Fruit fly (Drosophila melanogaster) whole organism, embryonic: ENCODE results near the gene St2.

Experiments
- Ada2b ChIP-seq: fragments of 200-800 bp; sonication (Bioruptor generic); IDR thresholded peaks from 2 replicates; pipeline ENCODE4 v1.3.6; 2022; ENCODE audit warnings: missing biosample characterization, missing genetic modification characterization
- Adf1 ChIP-seq: fragments of 200-800 bp; sonication (Bioruptor generic); IDR thresholded peaks from 2 replicates; pipeline ENCODE4 v1.3.6; 2022; ENCODE audit warnings: missing biosample characterization, missing genetic modification characterization
- Awh ChIP-seq: fragments of 200-800 bp; sonication (Bioruptor generic); IDR thresholded peaks from 2 replicates; pipeline ENCODE4, ENCODE4 v1.3.6; 2022; ENCODE audit warnings: missing biosample characterization, missing genetic modification characterization
- B-H1 ChIP-seq: fragments of 200-800 bp; sonication (Bioruptor generic); IDR thresholded peaks from 3 replicates; pipeline ENCODE4 v1.3.6; 2022; ENCODE audit warnings: missing biosample characterization, missing genetic modification characterization
- Bgb ChIP-seq: fragments of 200-800 bp; sonication (Bioruptor generic); IDR thresholded peaks from 2 replicates; pipeline ENCODE4 v1.3.6; 2022; ENCODE audit warnings: missing biosample characterization, missing genetic modification characterization; ENCODE audit not compliant: partially characterized antibody
- CG1233 ChIP-seq: fragments of 200-800 bp; sonication (Bioruptor generic); optimal IDR thresholded peaks from 4 replicates; lab custom pipeline; 2018; ENCODE audit warnings: missing biosample characterization, mild to moderate bottlenecking, missing genetic modification characterization
- CG13296 ChIP-seq: fragments of 200-800 bp; sonication (Bioruptor generic); optimal IDR thresholded peaks from 3 replicates; lab custom pipeline; 2018; ENCODE audit warnings: missing biosample characterization, mild to moderate bottlenecking, missing genetic modification characterization
- CG1602 ChIP-seq: fragments of 200-800 bp; sonication (Bioruptor generic); optimal IDR thresholded peaks from 3 replicates; lab custom pipeline; 2016; ENCODE audit warnings: missing biosample characterization, missing genetic modification characterization
- CG17186 ChIP-seq: fragments of 200-800 bp; sonication (Bioruptor generic); optimal IDR thresholded peaks from 3 replicates; lab custom pipeline; 2017; ENCODE audit warnings: missing biosample characterization, missing genetic modification reagents, missing genetic modification characterization
- CG18599 ChIP-seq: fragments of 200-800 bp; sonication (Bioruptor generic); optimal IDR thresholded peaks from 3 replicates; lab custom pipeline; 2017; ENCODE audit warnings: missing biosample characterization, missing genetic modification characterization, mild to moderate bottlenecking, moderate library complexity, missing genetic modification reagents
- CG2889 ChIP-seq: fragments of 200-800 bp; sonication (Bioruptor generic); IDR thresholded peaks from 3 replicates; pipeline ENCODE4 v1.3.6; 2022; ENCODE audit warnings: missing biosample characterization, missing genetic modification characterization
- CG31365 ChIP-seq: fragments of 200-800 bp; sonication (Bioruptor generic); optimal IDR thresholded peaks from 2 replicates; lab custom pipeline; 2018; ENCODE audit warnings: missing biosample characterization, mild to moderate bottlenecking, missing genetic modification characterization
- CG34376 ChIP-seq: fragments of 200-800 bp; sonication (Bioruptor generic); optimal IDR thresholded peaks from 2 replicates; lab custom pipeline; 2018; ENCODE audit warnings: missing biosample characterization, mild to moderate bottlenecking, missing genetic modification characterization
- CG34422 ChIP-seq: fragments of 200-800 bp; sonication (Bioruptor generic); IDR thresholded peaks from 3 replicates; pipeline ENCODE4 v1.3.6; 2022; ENCODE audit warnings: missing biosample characterization, missing genetic modification characterization
- CG5245 ChIP-seq: fragments of 200-800 bp; sonication (Bioruptor generic); optimal IDR thresholded peaks from 3 replicates; lab custom pipeline; 2016; ENCODE audit warnings: missing biosample characterization, missing genetic modification characterization
- CG6791 ChIP-seq: fragments of 200-800 bp; sonication (Bioruptor generic); IDR thresholded peaks from 3 replicates; pipeline ENCODE4 v1.3.6; 2022; ENCODE audit warnings: missing biosample characterization, missing genetic modification characterization; ENCODE audit not compliant: partially characterized antibody
- CG7556 ChIP-seq: fragments of 200-800 bp; sonication (Bioruptor generic); optimal IDR thresholded peaks from 2 replicates; lab custom pipeline; 2017; ENCODE audit warnings: missing biosample characterization, mild to moderate bottlenecking, missing genetic modification characterization
- CG9609 ChIP-seq: fragments of 200-800 bp; sonication (Bioruptor generic); optimal IDR thresholded peaks from 3 replicates; lab custom pipeline; 2016; ENCODE audit warnings: missing biosample characterization, missing genetic modification characterization
- Chrac-16 ChIP-seq: fragments of 200-800 bp; sonication (Bioruptor generic); optimal IDR thresholded peaks from 3 replicates; lab custom pipeline; 2016; ENCODE audit warnings: missing biosample characterization, missing genetic modification characterization
- Dbx ChIP-seq: fragments of 200-800 bp; sonication (Bioruptor generic); IDR thresholded peaks from 3 replicates; pipeline ENCODE4 v1.3.6; 2022; ENCODE audit warnings: missing biosample characterization, missing genetic modification characterization
- Dfd ChIP-seq, 2 experiments: fragments of >200 bp; optimal IDR thresholded peaks; 2 replicates each; lab custom pipeline; 2017; ENCODE audit warnings: missing biosample characterization in 2 of 2, missing genetic modification characterization in 2 of 2
- Doc3 ChIP-seq: fragments of 200-800 bp; sonication (Bioruptor generic); IDR thresholded peaks from 3 replicates; pipeline ENCODE4 v1.3.6; 2022; ENCODE audit warnings: missing biosample characterization, missing genetic modification characterization; ENCODE audit not compliant: partially characterized antibody
- HLH3B ChIP-seq: fragments of 200-800 bp; sonication (Bioruptor generic); IDR thresholded peaks from 2 replicates; pipeline ENCODE4 v1.3.6; 2022; ENCODE audit warnings: missing biosample characterization, missing genetic modification characterization
- HmgZ ChIP-seq: fragments of 200-800 bp; sonication (Bioruptor generic); optimal IDR thresholded peaks from 2 replicates; lab custom pipeline; 2018; ENCODE audit warnings: missing biosample characterization, mild to moderate bottlenecking, missing genetic modification characterization
- MESR4 ChIP-seq: fragments of 200-800 bp; sonication (Bioruptor generic); optimal IDR thresholded peaks from 2 replicates; lab custom pipeline; 2018; ENCODE audit warnings: missing biosample characterization, mild to moderate bottlenecking, missing genetic modification characterization, moderate library complexity
- Mrtf ChIP-seq: fragments of 200-800 bp; sonication (Bioruptor generic); IDR thresholded peaks from 3 replicates; pipeline ENCODE4 v1.3.6; 2022; ENCODE audit warnings: missing biosample characterization, missing genetic modification characterization
- Oaz ChIP-seq: fragments of 200-800 bp; sonication (Bioruptor generic); IDR thresholded peaks from 2 replicates; pipeline ENCODE4 v1.3.6; 2022; ENCODE audit warnings: missing biosample characterization, missing genetic modification characterization
- Oli ChIP-seq: fragments of 200-800 bp; sonication (Bioruptor generic); optimal IDR thresholded peaks from 2 replicates; lab custom pipeline; 2018; ENCODE audit warnings: missing biosample characterization, mild to moderate bottlenecking, missing genetic modification characterization, moderate library complexity
- Optix ChIP-seq: fragments of 200-800 bp; sonication (Bioruptor generic); IDR thresholded peaks from 3 replicates; pipeline ENCODE4 v1.3.6; 2022; ENCODE audit warnings: missing biosample characterization, missing genetic modification characterization
- Pdp1 ChIP-seq, 2 experiments: fragments of 200-800 bp; sonication (Bioruptor generic); optimal IDR thresholded peaks; 3 replicates each; lab custom pipeline; 2016; ENCODE audit warnings: missing biosample characterization in 2 of 2, missing genetic modification characterization in 2 of 2, mild to moderate bottlenecking in 1 of 2, moderate library complexity in 1 of 2
- Ptx1 ChIP-seq: fragments of 200-800 bp; sonication (Bioruptor generic); IDR thresholded peaks from 2 replicates; pipeline ENCODE4 v1.3.6; 2022; ENCODE audit warnings: missing biosample characterization, missing genetic modification characterization
- Spps ChIP-seq: fragments of 200-800 bp; sonication (Bioruptor generic); optimal IDR thresholded peaks from 2 replicates; lab custom pipeline; 2018; ENCODE audit warnings: missing biosample characterization, mild to moderate bottlenecking, missing genetic modification characterization
- aop ChIP-seq: fragments of 200-800 bp; sonication (Bioruptor generic); IDR thresholded peaks from 2 replicates; pipeline ENCODE4 v1.3.6; 2022; ENCODE audit warnings: missing biosample characterization, missing genetic modification characterization
- ap ChIP-seq: fragments of 200-800 bp; sonication (Bioruptor generic); IDR thresholded peaks from 2 replicates; pipeline ENCODE4 v1.3.6; 2022; ENCODE audit warnings: missing biosample characterization, missing genetic modification characterization
- btn ChIP-seq: fragments of 200-800 bp; sonication (Bioruptor generic); optimal IDR thresholded peaks from 2 replicates; lab custom pipeline; 2016; ENCODE audit warnings: missing biosample characterization, missing genetic modification characterization
- dm ChIP-seq: fragments of 200-800 bp; sonication (Bioruptor generic); optimal IDR thresholded peaks from 3 replicates; lab custom pipeline; 2016; ENCODE audit warnings: missing biosample characterization, missing genetic modification characterization
- fd64A ChIP-seq: fragments of 200-800 bp; sonication (Bioruptor generic); optimal IDR thresholded peaks from 3 replicates; lab custom pipeline; 2018; ENCODE audit warnings: missing biosample characterization, mild to moderate bottlenecking, missing genetic modification characterization
- fru ChIP-seq: fragments of >200 bp; optimal IDR thresholded peaks from 2 replicates; lab custom pipeline; 2017
- ftz-f1 ChIP-seq: fragments of 200-800 bp; sonication (Bioruptor generic); optimal IDR thresholded peaks from 2 replicates; lab custom pipeline; 2016; ENCODE audit warnings: missing biosample characterization, missing genetic modification characterization
- gem ChIP-seq: fragments of 200-800 bp; sonication (Bioruptor generic); optimal IDR thresholded peaks from 2 replicates; lab custom pipeline; 2019; ENCODE audit warnings: missing biosample characterization, mild to moderate bottlenecking, missing genetic modification characterization, moderate library complexity
- h ChIP-seq: fragments of >200 bp; optimal IDR thresholded peaks from 2 replicates; lab custom pipeline; 2017
- hb ChIP-seq: fragments of 200-800 bp; sonication (Bioruptor generic); IDR thresholded peaks from 3 replicates; pipeline ENCODE4 v1.3.6; 2022; ENCODE audit warnings: missing biosample characterization, missing genetic modification characterization; ENCODE audit not compliant: partially characterized antibody
- hkb ChIP-seq, 2 experiments: fragments of 200-800 bp in 1 of 2; fragments of >200 bp in 1 of 2; sonication (Bioruptor generic) in 1 of 2; IDR thresholded peaks in 1 of 2; optimal IDR thresholded peaks in 1 of 2; 2 replicates each; pipeline versions ENCODE4 v1.3.6 to Lab custom; 2017 to 2022; ENCODE audit warnings: missing biosample characterization in 1 of 2, missing genetic modification characterization in 1 of 2
- jing ChIP-seq: fragments of 200-800 bp; sonication (Bioruptor generic); optimal IDR thresholded peaks from 2 replicates; lab custom pipeline; 2018; ENCODE audit warnings: missing biosample characterization, mild to moderate bottlenecking, missing genetic modification characterization
- lmd ChIP-seq: fragments of 200-800 bp; sonication (Bioruptor generic); IDR thresholded peaks from 2 replicates; pipeline ENCODE4 v1.3.6; 2022; ENCODE audit warnings: missing biosample characterization, missing genetic modification characterization
- pnt ChIP-seq: fragments of 200-800 bp; sonication (Bioruptor generic); optimal IDR thresholded peaks from 3 replicates; lab custom pipeline; 2016; ENCODE audit warnings: missing biosample characterization, missing genetic modification characterization
- pzg ChIP-seq: fragments of 200-800 bp; sonication (Bioruptor generic); optimal IDR thresholded peaks from 3 replicates; lab custom pipeline; 2018; ENCODE audit warnings: missing biosample characterization, mild to moderate bottlenecking, missing genetic modification characterization, moderate library complexity
- sna ChIP-seq: fragments of 200-800 bp; sonication (Bioruptor generic); IDR thresholded peaks from 2 replicates; pipeline ENCODE4 v1.3.6; 2022; ENCODE audit warnings: missing biosample characterization, missing genetic modification characterization; ENCODE audit not compliant: partially characterized antibody
- sr ChIP-seq: fragments of 200-800 bp; sonication (Bioruptor generic); IDR thresholded peaks from 3 replicates; pipeline ENCODE4 v1.3.6; 2022; ENCODE audit warnings: missing biosample characterization, missing genetic modification characterization
- trh ChIP-seq: fragments of 200-800 bp; sonication (Bioruptor generic); optimal IDR thresholded peaks from 2 replicates; lab custom pipeline; 2016; ENCODE audit warnings: missing biosample characterization, missing genetic modification characterization
- vfl ChIP-seq: fragments of 200-800 bp; sonication (Bioruptor generic); optimal IDR thresholded peaks from 2 replicates; lab custom pipeline; 2016; ENCODE audit warnings: missing biosample characterization, missing genetic modification characterization
- z ChIP-seq: fragments of 200-800 bp; sonication (Bioruptor generic); IDR thresholded peaks from 3 replicates; pipeline ENCODE4 v1.3.6; 2022; ENCODE audit warnings: missing biosample characterization, missing genetic modification characterization

Gene St2

dm6 chr3R:9239941-9240400, 11.7 kb upstream of the St2 start (continued):
- TF ChIP-seq hb (GFP tag; lab: Robert Waterston, UW) (peak; percentile 58; the same call in 1 of the 3 replicates), fru (lab: Kevin White, UChicago) (no peak), CG2889 (GFP tag; lab: Robert Waterston, UW) (no peak), trh (GFP tag; lab: Kevin White, UChicago) (no peak), Ptx1 (GFP tag; lab: Robert Waterston, UW) (no peak), pnt (GFP tag; lab: Kevin White, UChicago) (no peak), Awh (GFP tag; lab: Robert Waterston, UW) (no peak), CG1233 (GFP tag; lab: Kevin White, UChicago) (no peak), z (GFP tag; lab: Robert Waterston, UW) (no peak), Optix (GFP tag; lab: Robert Waterston, UW) (no peak), CG6791 (GFP tag; lab: Robert Waterston, UW) (peak; percentile 86), Pdp1 (GFP tag; optimal IDR thresholded peaks at IDR 0.05; lab: Kevin White, UChicago) (peak in 1 of 2 experiments; percentile 52), Dfd (GFP tag; optimal IDR thresholded peaks at IDR 0.05; lab: Kevin White, UChicago) (no peak), CG34376 (peak; percentile 51), CG17186 (GFP tag; lab: Kevin White, UChicago) (peak; percentile 89), vfl (peak; percentile 28), sr (no peak), Ada2b (no peak), lmd (no peak), B-H1 (GFP tag; lab: Robert Waterston, UW) (no peak), fd64A (GFP tag; lab: Kevin White, UChicago) (no peak), CG13296 (GFP tag; lab: Kevin White, UChicago) (no peak), jing (GFP tag; lab: Kevin White, UChicago) (no peak), Oaz (GFP tag; lab: Robert Waterston, UW) (no peak), CG7556 (GFP tag; lab: Kevin White, UChicago) (no peak), CG1602 (no peak), CG18599 (GFP tag; lab: Kevin White, UChicago) (no peak), Mrtf (GFP tag; lab: Robert Waterston, UW) (no peak), ap (GFP tag; lab: Robert Waterston, UW) (no peak), Spps (tag; lab: Kevin White, UChicago) (peak; percentile 6), dm (peak; percentile 49), Bgb (GFP tag; lab: Robert Waterston, UW) (peak; percentile 86), CG5245 (GFP tag; lab: Kevin White, UChicago) (no peak), CG9609 (no peak), h (lab: Kevin White, UChicago) (no peak), HLH3B (GFP tag; lab: Robert Waterston, UW) (no peak), hkb (optimal IDR thresholded peaks at IDR 0.05; lab: Kevin White, UChicago) (no peak), hkb (GFP tag; IDR thresholded peaks at IDR 0.05; lab: Robert Waterston, UW) (no peak), Dbx (GFP tag; lab: Robert Waterston, UW) (no peak), Adf1 (peak; percentile 37; the same call in 1 of the 2 replicates), Doc3 (peak; percentile 70), aop (GFP tag; lab: Robert Waterston, UW) (no peak), HmgZ (tag; lab: Kevin White, UChicago) (peak; percentile 43), MESR4 (GFP tag; lab: Kevin White, UChicago) (peak; percentile 83), Oli (tag; lab: Kevin White, UChicago) (no peak), ftz-f1 (GFP tag; lab: Kevin White, UChicago) (no peak), CG31365 (tag; lab: Kevin White, UChicago) (no peak), sna (GFP tag; lab: Robert Waterston, UW) (peak; percentile 79), Chrac-16 (GFP tag; lab: Kevin White, UChicago) (no peak), pzg (GFP tag; lab: Kevin White, UChicago) (peak; percentile 50), gem (tag; lab: Kevin White, UChicago) (no peak), btn (GFP tag; lab: Kevin White, UChicago) (no peak), CG34422 (GFP tag; lab: Robert Waterston, UW) (peak; percentile 36; the same call in 1 of the 3 replicates)
